Worm (Caenorhabditis elegans) whole organism, L4 larva: Measurements from ENCODE around the gene F13D11.4.

Experiments used
- F10B5.3 ChIP-seq: sonication (generic microtip); optimal IDR thresholded peaks from 2 replicates; lab custom pipeline; 2016; ENCODE audit warnings: mild to moderate bottlenecking, missing genetic modification characterization, missing compliant biosample characterization
- F49E8.2 ChIP-seq: sonication (generic microtip); optimal IDR thresholded peaks from 2 replicates; lab custom pipeline; 2016; ENCODE audit warnings: missing compliant biosample characterization, mild to moderate bottlenecking, missing genetic modification characterization, borderline replicate concordance
- R02D3.7 ChIP-seq: fragments of 150-350 bp; sonication (generic microtip); optimal IDR thresholded peaks from 3 replicates; lab custom pipeline; 2014; ENCODE audit warnings: missing biosample characterization, missing genetic modification characterization
- T26A8.4 ChIP-seq: fragments of 200-800 bp; sonication (Bioruptor generic); IDR thresholded peaks from 2 replicates; pipeline ENCODE4 v1.3.6; 2022; ENCODE audit warnings: missing genetic modification characterization, missing compliant biosample characterization
- Y105C5A.15 ChIP-seq: fragments of 200-800 bp; sonication (Bioruptor generic); IDR thresholded peaks from 2 replicates; pipeline ENCODE4 v1.3.6; 2022; ENCODE audit warnings: missing genetic modification characterization, missing compliant biosample characterization
- Y5F2A.4 ChIP-seq: fragments of 200-800 bp; sonication (Bioruptor generic); optimal IDR thresholded peaks from 2 replicates; lab custom pipeline; 2018; ENCODE audit warnings: mild to moderate bottlenecking, missing genetic modification characterization, missing compliant biosample characterization
- ZK337.2 ChIP-seq: fragments of 200-800 bp; sonication (Bioruptor generic); IDR thresholded peaks from 2 replicates; pipeline ENCODE4 v1.3.6; 2022; ENCODE audit warnings: missing genetic modification reagents, missing genetic modification characterization, missing compliant biosample characterization
- ZK546.5 ChIP-seq, 2 experiments: sonication (generic microtip); optimal IDR thresholded peaks; 2 replicates each; lab custom pipeline; 2017; ENCODE audit warnings: missing biosample characterization in 2 of 2, missing genetic modification characterization in 2 of 2
- aly-2 ChIP-seq: sonication (generic microtip); optimal IDR thresholded peaks from 2 replicates; lab custom pipeline; 2018; ENCODE audit warnings: missing biosample characterization, missing genetic modification characterization
- ama-1 ChIP-seq: fragments of 150-350 bp; optimal IDR thresholded peaks from 2 replicates; lab custom pipeline; 2014; ENCODE audit warnings: inconsistent platforms, mixed read lengths
- ceh-20 ChIP-seq: fragments of 200-800 bp; sonication (Bioruptor generic); IDR thresholded peaks from 2 replicates; pipeline ENCODE4 v1.3.6; 2022; ENCODE audit warnings: missing genetic modification reagents, missing genetic modification characterization, missing compliant biosample characterization
- ceh-32 ChIP-seq: sonication (generic microtip); optimal IDR thresholded peaks from 2 replicates; lab custom pipeline; 2016; ENCODE audit warnings: mild to moderate bottlenecking, missing genetic modification characterization, missing compliant biosample characterization; ENCODE audit not compliant: poor library complexity
- ceh-62 ChIP-seq: sonication (generic microtip); optimal IDR thresholded peaks from 2 replicates; lab custom pipeline; 2017; ENCODE audit warnings: missing biosample characterization, missing genetic modification characterization
- daf-12 ChIP-seq: fragments of 150-350 bp; optimal IDR thresholded peaks from 2 replicates; lab custom pipeline; 2014; ENCODE audit warnings: missing biosample characterization, missing genetic modification reagents, missing genetic modification characterization
- daf-16 ChIP-seq, 3 experiments: sonication (generic microtip); optimal IDR thresholded peaks; 2 replicates each; lab custom pipeline; 2016 to 2017; ENCODE audit warnings: missing genetic modification characterization in 3 of 3, missing genetic modification reagents in 3 of 3, mild to moderate bottlenecking in 2 of 3, missing compliant biosample characterization in 2 of 3, missing biosample characterization in 1 of 3, moderate library complexity in 1 of 3
- daf-19 ChIP-seq: fragments of 200-800 bp; sonication (Bioruptor generic); conservative IDR thresholded peaks from 2 replicates; pipeline ENCODE4 v1.3.6; 2022; ENCODE audit warnings: missing genetic modification characterization, missing compliant biosample characterization
- dmd-6 ChIP-seq: fragments of 200-800 bp; sonication (Bioruptor generic); IDR thresholded peaks from 2 replicates; pipeline ENCODE4 v1.3.6; 2022; ENCODE audit warnings: missing genetic modification reagents, missing genetic modification characterization, missing compliant biosample characterization
- dmd-8 ChIP-seq: fragments of 200-800 bp; sonication (Bioruptor generic); IDR thresholded peaks from 2 replicates; pipeline ENCODE4 v1.3.6; 2022; ENCODE audit warnings: missing genetic modification characterization, missing compliant biosample characterization
- dmd-9 ChIP-seq: fragments of 200-800 bp; sonication (Bioruptor generic); IDR thresholded peaks from 2 replicates; pipeline ENCODE4 v1.3.6; 2022; ENCODE audit warnings: missing genetic modification reagents, missing genetic modification characterization, missing compliant biosample characterization
- dpl-1 ChIP-seq: fragments of 150-350 bp; optimal IDR thresholded peaks from 2 replicates; lab custom pipeline; 2014; ENCODE audit warnings: missing biosample characterization, missing genetic modification reagents, missing genetic modification characterization
- dve-1 ChIP-seq: sonication (generic microtip); optimal IDR thresholded peaks from 2 replicates; lab custom pipeline; 2017; ENCODE audit warnings: antibody characterized with exemption, mild to moderate bottlenecking, missing genetic modification characterization, missing compliant biosample characterization; ENCODE audit not compliant: insufficient read depth
- egl-27 ChIP-seq: sonication (generic microtip); optimal IDR thresholded peaks from 3 replicates; lab custom pipeline; 2017; ENCODE audit warnings: missing biosample characterization, missing genetic modification reagents, missing genetic modification characterization
- fkh-10 ChIP-seq: fragments of 150-350 bp; optimal IDR thresholded peaks from 2 replicates; lab custom pipeline; 2014; ENCODE audit warnings: missing biosample characterization, missing genetic modification reagents, missing genetic modification characterization
- fos-1 ChIP-seq: fragments of 150-350 bp; optimal IDR thresholded peaks from 2 replicates; lab custom pipeline; 2014; ENCODE audit warnings: missing biosample characterization, missing genetic modification characterization
- gei-8 ChIP-seq: fragments of 200-800 bp; sonication (Bioruptor generic); optimal IDR thresholded peaks from 2 replicates; lab custom pipeline; 2018; ENCODE audit warnings: mild to moderate bottlenecking, missing genetic modification characterization, missing compliant biosample characterization
- hif-1 ChIP-seq, 2 experiments: sonication (generic microtip); optimal IDR thresholded peaks; 2 replicates each; lab custom pipeline; 2016 to 2017; ENCODE audit warnings: missing compliant biosample characterization in 2 of 2, missing genetic modification characterization in 2 of 2, missing genetic modification reagents in 2 of 2, missing genotype in 2 of 2, mild to moderate bottlenecking in 1 of 2
- hmg-1.1 ChIP-seq: fragments of 200-800 bp; sonication (Bioruptor generic); IDR thresholded peaks from 2 replicates; pipeline ENCODE4 v1.3.6; 2022; ENCODE audit warnings: missing genetic modification reagents, missing genetic modification characterization, missing compliant biosample characterization
- lir-3 ChIP-seq: sonication (generic microtip); optimal IDR thresholded peaks from 2 replicates; lab custom pipeline; 2016; ENCODE audit warnings: mild to moderate bottlenecking, missing genetic modification characterization, missing compliant biosample characterization
- lsy-2 ChIP-seq, 2 experiments: fragments of 150-350 bp in 1 of 2; sonication (generic microtip) in 1 of 2; optimal IDR thresholded peaks; 2 replicates each; lab custom pipeline; 2014 to 2017; ENCODE audit warnings: missing biosample characterization in 2 of 2, missing genetic modification characterization in 2 of 2
- madf-5 ChIP-seq, 2 experiments: fragments of 200-800 bp; sonication (Bioruptor generic); IDR thresholded peaks; 2 replicates each; pipeline ENCODE4 v1.3.6; 2022; ENCODE audit warnings: missing compliant biosample characterization in 2 of 2, missing genetic modification characterization in 2 of 2
- madf-9 ChIP-seq: fragments of 200-800 bp; sonication (Bioruptor generic); conservative IDR thresholded peaks from 2 replicates; pipeline ENCODE4 v1.3.6; 2022; ENCODE audit warnings: missing genetic modification reagents, missing genetic modification characterization, missing compliant biosample characterization
- mdt-29 ChIP-seq: fragments of 200-800 bp; sonication (Bioruptor generic); IDR thresholded peaks from 2 replicates; pipeline ENCODE4 v1.3.6; 2022; ENCODE audit warnings: missing genetic modification reagents, missing genetic modification characterization, missing compliant biosample characterization
- mep-1 ChIP-seq: fragments of 150-350 bp; sonication (generic microtip); optimal IDR thresholded peaks from 3 replicates; lab custom pipeline; 2014; ENCODE audit warnings: missing biosample characterization, missing genetic modification characterization
- mes-2 ChIP-seq: sonication (generic microtip); optimal IDR thresholded peaks from 2 replicates; lab custom pipeline; 2016; ENCODE audit warnings: missing genotype, mild to moderate bottlenecking, missing genetic modification characterization, missing compliant biosample characterization; ENCODE audit not compliant: poor library complexity, severe bottlenecking
- mxl-3 ChIP-seq: fragments of 200-800 bp; sonication (Bioruptor generic); optimal IDR thresholded peaks from 2 replicates; lab custom pipeline; 2018; ENCODE audit warnings: mild to moderate bottlenecking, missing genetic modification characterization, missing compliant biosample characterization
- nhr-102 ChIP-seq: sonication (generic microtip); optimal IDR thresholded peaks from 2 replicates; lab custom pipeline; 2016; ENCODE audit warnings: mild to moderate bottlenecking, missing genetic modification characterization, moderate library complexity, missing compliant biosample characterization
- nhr-237 ChIP-seq: sonication (generic microtip); optimal IDR thresholded peaks from 2 replicates; lab custom pipeline; 2017; ENCODE audit warnings: missing biosample characterization, missing genetic modification characterization
- nhr-25 ChIP-seq: sonication (generic microtip); optimal IDR thresholded peaks from 2 replicates; lab custom pipeline; 2017; ENCODE audit warnings: missing genetic modification characterization, mild to moderate bottlenecking, missing compliant biosample characterization, antibody characterized with exemption, moderate library complexity, borderline replicate concordance; ENCODE audit not compliant: insufficient read depth
- nhr-41 ChIP-seq: fragments of 200-800 bp; sonication (Bioruptor generic); IDR thresholded peaks from 2 replicates; pipeline ENCODE4 v1.3.6; 2022; ENCODE audit warnings: missing genetic modification reagents, missing genetic modification characterization, missing compliant biosample characterization
- nhr-76 ChIP-seq: fragments of 150-350 bp; optimal IDR thresholded peaks from 2 replicates; lab custom pipeline; 2014; ENCODE audit warnings: missing biosample characterization, missing genetic modification characterization
- pha-4 ChIP-seq, 2 experiments: fragments of 150-350 bp in 1 of 2; fragments of 200-800 bp in 1 of 2; sonication (Bioruptor generic) in 1 of 2; IDR thresholded peaks in 1 of 2; optimal IDR thresholded peaks in 1 of 2; 2 replicates each; pipeline versions ENCODE4 v1.3.6 to Lab custom; 2014 to 2022; ENCODE audit warnings: missing genetic modification characterization in 2 of 2, missing genetic modification reagents in 2 of 2, missing biosample characterization in 1 of 2, missing compliant biosample characterization in 1 of 2
- pqm-1 ChIP-seq: sonication (generic microtip); optimal IDR thresholded peaks from 2 replicates; lab custom pipeline; 2017; ENCODE audit warnings: missing biosample characterization, missing genetic modification characterization
- sdz-12 ChIP-seq: fragments of 200-800 bp; sonication (Bioruptor generic); optimal IDR thresholded peaks from 2 replicates; lab custom pipeline; 2018; ENCODE audit warnings: mild to moderate bottlenecking, missing genetic modification characterization, missing compliant biosample characterization
- skn-1 ChIP-seq: fragments of 150-350 bp; optimal IDR thresholded peaks from 2 replicates; lab custom pipeline; 2014; ENCODE audit warnings: missing biosample characterization, missing genetic modification characterization
- spr-3 ChIP-seq: fragments of 200-800 bp; sonication (Bioruptor generic); optimal IDR thresholded peaks from 2 replicates; lab custom pipeline; 2018; ENCODE audit warnings: mild to moderate bottlenecking, missing genetic modification characterization, missing compliant biosample characterization
- tag-97 ChIP-seq: fragments of 200-800 bp; sonication (Bioruptor generic); IDR thresholded peaks from 2 replicates; pipeline ENCODE4 v1.3.6; 2022; ENCODE audit warnings: missing genetic modification characterization, missing compliant biosample characterization
- unc-62 ChIP-seq, 3 experiments: fragments of 150-350 bp in 1 of 3; sonication (generic microtip); optimal IDR thresholded peaks in 2 of 3; peaks in 1 of 3; 1 replicate in 1 of 3; 2 replicates in 2 of 3; lab custom pipeline; 2014 to 2017; ENCODE audit warnings: missing biosample characterization in 3 of 3, missing genetic modification characterization in 3 of 3, missing genetic modification reagents in 3 of 3, missing genotype in 1 of 3
- zfp-2 ChIP-seq: sonication (generic microtip); optimal IDR thresholded peaks from 2 replicates; lab custom pipeline; 2016; ENCODE audit warnings: mild to moderate bottlenecking, missing genetic modification characterization, missing compliant biosample characterization
- zip-2 ChIP-seq: fragments of 150-350 bp; optimal IDR thresholded peaks from 2 replicates; lab custom pipeline; 2014; ENCODE audit warnings: missing biosample characterization, missing genetic modification characterization
- ztf-11 ChIP-seq: fragments of 150-350 bp; optimal IDR thresholded peaks from 2 replicates; lab custom pipeline; 2014; ENCODE audit warnings: missing biosample characterization, missing genetic modification characterization

Gene F13D11.4

ce11 chrX:5847268-5847667 lies 12.7 kb upstream of the F13D11.4 start (continued):
- 0 out of 2 replicates have a peak, but pooled peaks have one; percentile 8 for TF ChIP-seq dmd-6
- TF ChIP-seq dve-1 (tag; lab: Kevin White, UChicago): no peak
- TF ChIP-seq mep-1 (tag; lab: Kevin White, UChicago): peak; percentile 47
- TF ChIP-seq dmd-8 (GFP tag; lab: Robert Waterston, UW): no peak
- peak; percentile 64 for TF ChIP-seq hmg-1.1 (GFP tag; lab: Robert Waterston, UW)
- no peak for TF ChIP-seq nhr-25 (tag; lab: Kevin White, UChicago)
- no peak for TF ChIP-seq daf-19 (GFP tag; lab: Robert Waterston, UW)
- TF ChIP-seq pqm-1 (tag; lab: Kevin White, UChicago): no peak
- no peak for TF ChIP-seq nhr-237 (tag; lab: Kevin White, UChicago)
- no peak for TF ChIP-seq nhr-76 (tag; lab: Kevin White, UChicago)
- TF ChIP-seq pha-4 (GFP tag; IDR thresholded peaks at IDR 0.05; lab: Robert Waterston, UW): no peak
- no peak for TF ChIP-seq pha-4 (tag; optimal IDR thresholded peaks at IDR 0.05; lab: Kevin White, UChicago)
- no peak for TF ChIP-seq aly-2 (tag; lab: Kevin White, UChicago)
- no peak for TF ChIP-seq mxl-3 (GFP tag; lab: Kevin White, UChicago)
- TF ChIP-seq ZK337.2: no peak
- no peak for TF ChIP-seq zip-2 (tag; lab: Kevin White, UChicago)
- no peak for TF ChIP-seq madf-9 (GFP tag; lab: Robert Waterston, UW)
- TF ChIP-seq lir-3 (tag; lab: Kevin White, UChicago): no peak
- TF ChIP-seq zfp-2 (tag; lab: Kevin White, UChicago): no peak
- no peak for TF ChIP-seq daf-16 (GFP tag; optimal IDR thresholded peaks at IDR 0.05; lab: Kevin White, UChicago)
- no peak for TF ChIP-seq daf-16 (tag; optimal IDR thresholded peaks at IDR 0.05; lab: Kevin White, UChicago)
- no peak for TF ChIP-seq daf-12 (tag; lab: Kevin White, UChicago)
- no peak for TF ChIP-seq dmd-9 (GFP tag; lab: Robert Waterston, UW)
- no peak for TF ChIP-seq nhr-41 (GFP tag; lab: Robert Waterston, UW)
- no peak for TF ChIP-seq sdz-12 (GFP tag; lab: Kevin White, UChicago)
- no peak for TF ChIP-seq ceh-32 (tag; lab: Kevin White, UChicago)
- TF ChIP-seq fkh-10 (GFP tag; lab: Kevin White, UChicago): no peak
- no peak for TF ChIP-seq Y105C5A.15 (GFP tag; lab: Robert Waterston, UW)
- TF ChIP-seq R02D3.7 (tag; lab: Kevin White, UChicago): no peak
- TF ChIP-seq dpl-1 (GFP tag; lab: Kevin White, UChicago): no peak
- no peak for TF ChIP-seq ama-1 (lab: Kevin White, UChicago)
- no peak for TF ChIP-seq spr-3 (GFP tag; lab: Kevin White, UChicago)
- TF ChIP-seq Y5F2A.4 (GFP tag; lab: Kevin White, UChicago): no peak
- TF ChIP-seq ceh-62 (tag; lab: Kevin White, UChicago): no peak
- no peak for TF ChIP-seq egl-27 (tag; lab: Kevin White, UChicago)
- no peak for TF ChIP-seq ztf-11
- no peak for TF ChIP-seq unc-62 (GFP tag; optimal IDR thresholded peaks at IDR 0.05 in 1 of 2; lab: Kevin White, UChicago)
- no peak for TF ChIP-seq unc-62 (tag; optimal IDR thresholded peaks at IDR 0.05; lab: Kevin White, UChicago)
- TF ChIP-seq F10B5.3: no peak
- no peak for TF ChIP-seq ZK546.5 (tag; optimal IDR thresholded peaks at IDR 0.05; lab: Kevin White, UChicago)
- peak; percentile 20 for TF ChIP-seq mes-2 (tag; lab: Kevin White, UChicago)
- TF ChIP-seq gei-8 (GFP tag; lab: Kevin White, UChicago): no peak
- no peak for TF ChIP-seq skn-1 (tag; lab: Kevin White, UChicago)
- no peak for TF ChIP-seq nhr-102 (tag; lab: Kevin White, UChicago)
- no peak for TF ChIP-seq tag-97 (GFP tag; lab: Robert Waterston, UW)
- TF ChIP-seq fos-1 (tag; lab: Kevin White, UChicago): no peak
- TF ChIP-seq hif-1 (tag; optimal IDR thresholded peaks at IDR 0.05; lab: Kevin White, UChicago): no peak
- no peak for TF ChIP-seq ceh-20 (GFP tag; lab: Robert Waterston, UW)
- TF ChIP-seq madf-5 (GFP tag; IDR thresholded peaks at IDR 0.05; lab: Robert Waterston, UW): no peak
- TF ChIP-seq F49E8.2 (tag; lab: Kevin White, UChicago): no peak
- TF ChIP-seq lsy-2 (tag; optimal IDR thresholded peaks at IDR 0.05; lab: Kevin White, UChicago): peak in 1 of 2 experiments; percentile 50
- peak; percentile 56; the same call in 1 of the 2 replicates for TF ChIP-seq T26A8.4
- TF ChIP-seq mdt-29 (GFP tag; lab: Robert Waterston, UW): no peak
